Worm (Caenorhabditis elegans) whole organism, late embryonic: ENCODE results near the gene ttr-6.
A peak's percentile ranks its signal among the peaks of the same experiment; 100 is the strongest.

Source experiments
- F13H6.1 ChIP-seq: sonication (generic microtip); optimal IDR thresholded peaks from 2 replicates; lab custom pipeline; 2016; ENCODE audit warnings: missing genetic modification characterization, missing compliant biosample characterization
- K09A11.1 ChIP-seq: sonication (generic microtip); optimal IDR thresholded peaks from 2 replicates; lab custom pipeline; 2017; ENCODE audit warnings: antibody characterized with exemption, mild to moderate bottlenecking, missing genetic modification characterization, missing compliant biosample characterization; ENCODE audit not compliant: insufficient read depth
- T23F11.4 ChIP-seq: fragments of 200-800 bp; sonication (Bioruptor generic); optimal IDR thresholded peaks from 2 replicates; lab custom pipeline; 2018; ENCODE audit warnings: mild to moderate bottlenecking, missing genetic modification characterization, missing compliant biosample characterization
- ahr-1 ChIP-seq: sonication (generic microtip); optimal IDR thresholded peaks from 2 replicates; lab custom pipeline; 2016; ENCODE audit warnings: missing genetic modification characterization, missing compliant biosample characterization
- ceh-14 ChIP-seq: sonication (generic microtip); optimal IDR thresholded peaks from 2 replicates; lab custom pipeline; 2016; ENCODE audit warnings: missing genotype, missing genetic modification characterization, missing compliant biosample characterization
- ceh-2 ChIP-seq: sonication (generic microtip); optimal IDR thresholded peaks from 2 replicates; lab custom pipeline; 2016; ENCODE audit warnings: missing genotype, missing genetic modification characterization, missing compliant biosample characterization
- ceh-22 ChIP-seq: sonication (generic microtip); optimal IDR thresholded peaks from 2 replicates; lab custom pipeline; 2017; ENCODE audit warnings: missing biosample characterization, missing genetic modification characterization
- ceh-24 ChIP-seq: sonication (generic microtip); optimal IDR thresholded peaks from 2 replicates; lab custom pipeline; 2016; ENCODE audit warnings: mild to moderate bottlenecking, missing genetic modification characterization, missing compliant biosample characterization
- ceh-30 ChIP-seq: fragments of 150-350 bp; optimal IDR thresholded peaks from 2 replicates; lab custom pipeline; 2014; ENCODE audit warnings: missing biosample characterization, missing genetic modification characterization
- ceh-31 ChIP-seq: sonication (generic microtip); optimal IDR thresholded peaks from 2 replicates; lab custom pipeline; 2016; ENCODE audit warnings: missing genetic modification characterization, missing compliant biosample characterization
- ceh-34 ChIP-seq: sonication (generic microtip); optimal IDR thresholded peaks from 2 replicates; lab custom pipeline; 2016; ENCODE audit warnings: mild to moderate bottlenecking, missing genetic modification characterization, missing compliant biosample characterization
- ceh-48 ChIP-seq: sonication (generic microtip); optimal IDR thresholded peaks from 2 replicates; lab custom pipeline; 2016; ENCODE audit warnings: missing genetic modification characterization, inconsistent platforms, missing compliant biosample characterization
- ceh-6 ChIP-seq: fragments of 200-800 bp; sonication (Bioruptor generic); optimal IDR thresholded peaks from 2 replicates; lab custom pipeline; 2018; ENCODE audit warnings: mild to moderate bottlenecking, missing genetic modification characterization, missing compliant biosample characterization
- ceh-9 ChIP-seq: sonication (generic microtip); optimal IDR thresholded peaks from 2 replicates; lab custom pipeline; 2016; ENCODE audit warnings: mild to moderate bottlenecking, missing genetic modification characterization, inconsistent platforms, missing compliant biosample characterization
- che-1 ChIP-seq: sonication (generic microtip); optimal IDR thresholded peaks from 2 replicates; lab custom pipeline; 2016; ENCODE audit warnings: mild to moderate bottlenecking, missing genetic modification characterization, missing compliant biosample characterization
- dve-1 ChIP-seq: sonication (generic microtip); optimal IDR thresholded peaks from 2 replicates; lab custom pipeline; 2017; ENCODE audit warnings: antibody characterized with exemption, mild to moderate bottlenecking, missing genetic modification characterization, missing compliant biosample characterization
- elt-2 ChIP-seq: sonication (generic microtip); optimal IDR thresholded peaks from 2 replicates; lab custom pipeline; 2016; ENCODE audit warnings: missing genetic modification reagents, missing genetic modification characterization, missing compliant biosample characterization
- ets-4 ChIP-seq: sonication (generic microtip); optimal IDR thresholded peaks from 2 replicates; lab custom pipeline; 2016; ENCODE audit warnings: missing genetic modification characterization, missing compliant biosample characterization
- fax-1 ChIP-seq: sonication (generic microtip); optimal IDR thresholded peaks from 2 replicates; lab custom pipeline; 2016; ENCODE audit warnings: missing genotype, missing genetic modification characterization, missing compliant biosample characterization
- fkh-10 ChIP-seq: fragments of 150-350 bp; optimal IDR thresholded peaks from 2 replicates; lab custom pipeline; 2014; ENCODE audit warnings: missing biosample characterization, missing genetic modification reagents, missing genetic modification characterization
- fkh-6 ChIP-seq: sonication (generic microtip); optimal IDR thresholded peaks from 2 replicates; lab custom pipeline; 2016; ENCODE audit warnings: missing genetic modification characterization, missing compliant biosample characterization
- hlh-13 ChIP-seq: fragments of 200-800 bp; sonication (Bioruptor generic); optimal IDR thresholded peaks from 2 replicates; lab custom pipeline; 2018; ENCODE audit warnings: mild to moderate bottlenecking, missing genetic modification characterization, missing compliant biosample characterization
- hlh-15 ChIP-seq: sonication (generic microtip); optimal IDR thresholded peaks from 2 replicates; lab custom pipeline; 2016; ENCODE audit warnings: missing genetic modification characterization, missing compliant biosample characterization
- hlh-8 ChIP-seq: sonication (generic microtip); optimal IDR thresholded peaks from 2 replicates; lab custom pipeline; 2016; ENCODE audit warnings: missing genotype, missing genetic modification characterization, missing compliant biosample characterization
- lim-6 ChIP-seq: sonication (generic microtip); optimal IDR thresholded peaks from 2 replicates; lab custom pipeline; 2016; ENCODE audit warnings: missing genetic modification characterization, missing compliant biosample characterization
- lin-11 ChIP-seq: fragments of 200-800 bp; sonication (Bioruptor generic); optimal IDR thresholded peaks from 2 replicates; lab custom pipeline; 2018; ENCODE audit warnings: mild to moderate bottlenecking, missing genetic modification characterization, missing compliant biosample characterization
- mec-3 ChIP-seq: sonication (generic microtip); optimal IDR thresholded peaks from 2 replicates; lab custom pipeline; 2016; ENCODE audit warnings: borderline replicate concordance, missing genetic modification characterization, missing compliant biosample characterization
- nhr-11 ChIP-seq: fragments of 150-350 bp; optimal IDR thresholded peaks from 2 replicates; lab custom pipeline; 2014; ENCODE audit warnings: missing biosample characterization, missing genetic modification characterization
- nhr-232 ChIP-seq: sonication (generic microtip); optimal IDR thresholded peaks from 2 replicates; lab custom pipeline; 2016; ENCODE audit warnings: missing genetic modification characterization, missing compliant biosample characterization
- pag-3 ChIP-seq: sonication (generic microtip); optimal IDR thresholded peaks from 2 replicates; lab custom pipeline; 2016; ENCODE audit warnings: missing compliant biosample characterization, missing genetic modification characterization, borderline replicate concordance
- pax-1 ChIP-seq: fragments of 150-350 bp; optimal IDR thresholded peaks from 2 replicates; lab custom pipeline; 2014; ENCODE audit warnings: missing biosample characterization, missing genetic modification characterization
- pha-2 ChIP-seq: sonication (generic microtip); optimal IDR thresholded peaks from 2 replicates; lab custom pipeline; 2017; ENCODE audit warnings: mild to moderate bottlenecking, missing genetic modification characterization, missing compliant biosample characterization
- pha-4 ChIP-seq: fragments of 150-350 bp; optimal IDR thresholded peaks from 2 replicates; lab custom pipeline; 2018; ENCODE audit warnings: missing biosample characterization, missing genetic modification reagents, missing genetic modification characterization
- pqm-1 ChIP-seq: sonication (generic microtip); optimal IDR thresholded peaks from 2 replicates; lab custom pipeline; 2016; ENCODE audit warnings: missing genetic modification characterization, missing compliant biosample characterization
- ref-2 ChIP-seq: sonication (generic microtip); optimal IDR thresholded peaks from 2 replicates; lab custom pipeline; 2016; ENCODE audit warnings: missing genetic modification characterization, missing compliant biosample characterization
- rnt-1 ChIP-seq: sonication (generic microtip); optimal IDR thresholded peaks from 2 replicates; lab custom pipeline; 2016; ENCODE audit warnings: missing genetic modification characterization, missing compliant biosample characterization
- sdc-2 ChIP-seq: sonication (generic microtip); optimal IDR thresholded peaks from 2 replicates; lab custom pipeline; 2016; ENCODE audit warnings: missing genotype, missing genetic modification characterization, missing compliant biosample characterization
- sox-2 ChIP-seq: fragments of 200-800 bp; sonication (Bioruptor generic); IDR thresholded peaks from 2 replicates; pipeline ENCODE4 v1.3.6; 2022; ENCODE audit warnings: missing genetic modification reagents, missing genetic modification characterization, missing compliant biosample characterization
- sox-4 ChIP-seq: sonication (generic microtip); optimal IDR thresholded peaks from 2 replicates; lab custom pipeline; 2017; ENCODE audit warnings: mild to moderate bottlenecking, missing genetic modification characterization, inconsistent platforms, missing compliant biosample characterization
- tbx-2 ChIP-seq: sonication (generic microtip); optimal IDR thresholded peaks from 2 replicates; lab custom pipeline; 2016; ENCODE audit warnings: missing genetic modification characterization, missing compliant biosample characterization
- ttx-3 ChIP-seq: sonication (generic microtip); optimal IDR thresholded peaks from 2 replicates; lab custom pipeline; 2016; ENCODE audit warnings: missing genetic modification reagents, missing genetic modification characterization, missing compliant biosample characterization
- unc-42 ChIP-seq: sonication (generic microtip); optimal IDR thresholded peaks from 2 replicates; lab custom pipeline; 2016; ENCODE audit warnings: missing genotype, missing genetic modification characterization, missing compliant biosample characterization
- unc-55 ChIP-seq: sonication (generic microtip); optimal IDR thresholded peaks from 2 replicates; lab custom pipeline; 2017; ENCODE audit warnings: missing biosample characterization, missing genetic modification reagents, missing genetic modification characterization
- unc-86 ChIP-seq: sonication (generic microtip); optimal IDR thresholded peaks from 2 replicates; lab custom pipeline; 2016; ENCODE audit warnings: missing genetic modification characterization, missing compliant biosample characterization
- ztf-16 ChIP-seq: sonication (generic microtip); optimal IDR thresholded peaks from 2 replicates; lab custom pipeline; 2017; ENCODE audit warnings: missing genetic modification characterization, missing compliant biosample characterization

The ttr-6 gene

DNA sequence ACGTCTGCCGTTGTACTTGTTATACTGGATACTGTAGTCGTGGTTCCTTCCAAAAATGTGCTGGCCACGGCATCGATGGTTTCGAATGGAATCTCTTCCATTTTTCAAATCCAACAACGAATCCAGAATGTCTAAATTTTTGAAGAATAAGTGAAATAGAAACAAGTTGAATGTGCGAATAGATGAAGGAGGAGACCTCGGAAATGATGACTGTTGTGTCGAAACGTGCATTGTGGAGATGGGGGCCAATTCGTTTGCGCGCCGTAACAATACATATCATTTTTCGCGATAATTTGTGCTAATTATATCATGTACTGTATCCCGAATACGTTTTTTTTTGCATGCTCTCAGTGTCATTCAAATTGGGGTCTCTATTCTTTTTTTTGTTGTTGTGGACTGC lies 38.3 kb upstream of the ttr-6 start, which contains the start of gene aexr-1:
Gene aexr-1 (minus strand): TSS at position 101 of the 400 bp plus-strand sequence.
- no peak for TF ChIP-seq che-1
- no peak for TF ChIP-seq dve-1
- no peak for TF ChIP-seq K09A11.1 (tag; lab: Kevin White, UChicago)
- no peak for TF ChIP-seq lin-11 (tag; lab: Kevin White, UChicago)
- TF ChIP-seq T23F11.4 (GFP tag; lab: Kevin White, UChicago), result no peak

DNA sequence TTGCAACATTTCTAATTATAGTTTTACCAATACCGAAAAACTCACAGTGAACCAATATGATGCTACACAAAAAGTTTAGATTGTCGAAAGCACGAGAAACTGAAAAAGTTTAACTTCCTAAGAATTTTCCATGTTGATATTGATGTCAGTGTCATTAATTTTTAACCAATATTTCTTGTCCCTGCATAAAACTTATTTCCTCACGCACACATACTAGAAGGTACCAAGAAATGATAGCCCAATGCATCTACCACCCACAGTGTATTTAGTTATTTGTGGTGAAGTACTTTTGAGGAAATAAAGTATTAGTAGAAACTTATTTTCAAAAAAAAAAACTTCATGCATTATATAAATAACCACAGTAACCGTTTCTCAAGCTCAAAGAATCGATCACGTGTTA lies 34.5 kb upstream of the ttr-6 start, which contains the start of gene aexr-2:
Gene aexr-2 (minus strand): TSS at position 101 of the 400 bp plus-strand sequence.
- TF ChIP-seq hlh-13 (GFP tag; lab: Kevin White, UChicago) (no peak), sox-2 (GFP tag; lab: Robert Waterston, UW) (no peak)

DNA sequence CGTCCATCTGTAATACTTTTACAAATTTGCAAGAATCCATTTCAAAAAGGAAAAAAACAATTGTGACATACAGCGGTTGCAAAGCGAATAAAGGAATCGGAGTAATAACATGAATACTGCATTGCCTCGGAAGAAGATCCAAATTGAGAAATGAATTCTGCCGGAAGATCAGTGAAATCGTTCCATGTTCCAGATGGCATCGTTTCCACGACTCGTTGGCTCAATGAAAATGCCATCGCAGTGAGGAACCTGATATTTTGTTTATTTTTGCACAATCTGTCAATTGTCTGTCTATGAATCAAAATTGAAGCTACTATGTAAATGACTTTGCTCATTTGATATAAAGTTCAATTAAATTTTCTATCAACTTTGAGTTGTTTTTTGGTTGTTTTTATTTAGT lies 33.7 kb upstream of the ttr-6 start:
- TF ChIP-seq pag-3 (tag; lab: Kevin White, UChicago) (no peak), sdc-2 (tag; lab: Kevin White, UChicago) (no peak), hlh-15 (tag; lab: Kevin White, UChicago) (no peak), pha-4 (tag; lab: Kevin White, UChicago) (no peak), ceh-34 (tag; lab: Kevin White, UChicago) (no peak), nhr-232 (tag; lab: Kevin White, UChicago) (no peak), unc-86 (tag; lab: Kevin White, UChicago) (no peak), hlh-8 (tag; lab: Kevin White, UChicago) (no peak), ttx-3 (no peak), hlh-13 (GFP tag; lab: Kevin White, UChicago) (no peak), sox-4 (tag; lab: Kevin White, UChicago) (no peak), pha-2 (tag; lab: Kevin White, UChicago) (no peak), ceh-6 (no peak), ceh-22 (tag; lab: Kevin White, UChicago) (no peak), ceh-9 (no peak), fax-1 (no peak), ets-4 (tag; lab: Kevin White, UChicago) (no peak), lim-6 (tag; lab: Kevin White, UChicago) (no peak)
- TF ChIP-seq, all 69 proteins: peak for 0

DNA sequence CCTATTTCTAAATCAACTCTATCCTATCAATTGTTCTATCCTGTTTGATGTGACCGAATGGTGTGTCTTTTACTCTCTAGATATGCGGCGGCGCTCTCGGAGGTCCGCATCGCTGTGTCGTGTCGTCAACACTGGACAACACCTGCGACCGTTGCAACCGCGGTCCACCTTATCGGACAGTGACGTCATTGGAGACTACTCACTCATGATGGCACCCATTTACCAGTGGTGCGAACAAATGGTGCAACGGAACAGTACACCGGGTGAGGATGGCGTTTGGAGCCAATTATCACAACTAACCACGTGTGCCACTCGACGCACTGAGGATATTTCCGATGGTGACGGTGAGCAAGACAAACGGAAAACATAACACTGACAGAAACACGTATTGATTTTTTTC lies 28.4 kb upstream of the ttr-6 start:
- TF ChIP-seq pax-1, result no peak
- TF ChIP-seq ceh-6, result no peak
- TF ChIP-seq nhr-11 (tag; lab: Kevin White, UChicago), result no peak
- TF ChIP-seq tbx-2 (tag; lab: Kevin White, UChicago), result peak; percentile 46
- TF ChIP-seq elt-2, result peak; percentile 63
- no peak for TF ChIP-seq ceh-31 (tag; lab: Kevin White, UChicago)
- no peak for TF ChIP-seq unc-86 (tag; lab: Kevin White, UChicago)
- peak; percentile 36 for TF ChIP-seq ref-2 (tag; lab: Kevin White, UChicago)
- TF ChIP-seq ceh-24 (tag; lab: Kevin White, UChicago), result no peak
- TF ChIP-seq ztf-16 (tag; lab: Kevin White, UChicago), result no peak

DNA sequence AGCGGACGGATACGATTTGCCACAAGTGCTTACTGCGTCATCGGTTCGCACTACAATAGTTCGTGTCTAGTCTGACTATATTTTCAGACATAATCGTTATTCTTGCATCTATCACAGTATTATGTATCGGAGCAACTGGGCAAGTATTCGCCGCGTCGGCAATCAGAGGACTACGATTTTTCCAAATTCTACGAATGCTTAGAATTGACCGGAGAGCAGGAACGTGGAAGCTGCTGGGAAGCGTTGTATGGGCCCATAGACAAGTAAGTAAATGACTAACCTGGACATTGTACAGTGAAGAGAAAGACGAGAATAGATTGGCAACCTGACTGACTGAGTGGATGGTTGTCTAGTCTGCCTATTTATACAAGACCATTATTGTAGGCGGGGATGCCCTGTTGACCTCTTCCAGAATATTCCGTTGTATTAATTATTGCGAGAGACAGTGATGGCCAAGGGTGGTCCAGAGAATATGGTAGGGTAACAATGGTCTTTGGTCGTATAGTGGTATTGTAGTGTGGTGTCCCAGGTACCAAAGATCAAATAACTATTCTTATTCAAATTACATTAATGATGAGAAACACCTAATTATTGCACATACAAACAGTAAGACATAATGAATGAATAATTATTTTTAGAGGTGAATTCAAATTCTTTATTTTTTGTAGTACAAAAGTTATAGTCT lies 25.8 kb upstream of the ttr-6 start, which contains the start of gene clec-266:
Gene clec-266 (minus strand): TSS at position 364 of the 685 bp plus-strand sequence.
- TF ChIP-seq pha-2 (tag; lab: Kevin White, UChicago), result no peak
- TF ChIP-seq ceh-2 (tag; lab: Kevin White, UChicago), result no peak
- no peak for TF ChIP-seq F13H6.1 (tag; lab: Kevin White, UChicago)
- TF ChIP-seq ceh-30 (tag; lab: Kevin White, UChicago), result no peak
- no peak for TF ChIP-seq fkh-6
- TF ChIP-seq hlh-8 (tag; lab: Kevin White, UChicago), result no peak
- TF ChIP-seq unc-55 (GFP tag; lab: Kevin White, UChicago), result peak; percentile 18
- TF ChIP-seq ceh-48, result no peak
- no peak for TF ChIP-seq unc-86 (tag; lab: Kevin White, UChicago)
- no peak for TF ChIP-seq pax-1
- no peak for TF ChIP-seq pqm-1 (tag; lab: Kevin White, UChicago)
- TF ChIP-seq fkh-10 (GFP tag; lab: Kevin White, UChicago), result no peak
- no peak for TF ChIP-seq ahr-1
- no peak for TF ChIP-seq rnt-1 (tag; lab: Kevin White, UChicago)
- no peak for TF ChIP-seq unc-42
- peak; percentile 70 for TF ChIP-seq sox-2 (GFP tag; lab: Robert Waterston, UW)
- no peak for TF ChIP-seq pha-4 (tag; lab: Kevin White, UChicago)
- TF ChIP-seq ceh-14 (tag; lab: Kevin White, UChicago), result no peak
- TF ChIP-seq ceh-24 (tag; lab: Kevin White, UChicago), result no peak
- TF ChIP-seq mec-3 (tag; lab: Kevin White, UChicago), result no peak
- TF ChIP-seq ztf-16 (tag; lab: Kevin White, UChicago), result no peak
